Worm (Caenorhabditis elegans) whole organism, mixed stage, embryonic: Measurements from ENCODE around the gene gei-18.

Experiments
- M03D4.4 ChIP-seq: sonication (generic microtip); optimal IDR thresholded peaks from 2 replicates; lab custom pipeline; 2017; ENCODE audit warnings: mild to moderate bottlenecking, missing genetic modification characterization, missing compliant biosample characterization
- ceh-39 ChIP-seq: fragments of 150-350 bp; optimal IDR thresholded peaks from 2 replicates; lab custom pipeline; 2014; ENCODE audit warnings: missing biosample characterization, missing genetic modification characterization
- ceh-43 ChIP-seq: fragments of 200-800 bp; sonication (Bioruptor generic); optimal IDR thresholded peaks from 2 replicates; lab custom pipeline; 2018; ENCODE audit warnings: mild to moderate bottlenecking, missing genetic modification characterization, moderate library complexity, missing compliant biosample characterization
- ces-1 ChIP-seq: fragments of 150-350 bp; optimal IDR thresholded peaks from 2 replicates; lab custom pipeline; 2014; ENCODE audit warnings: missing biosample characterization, missing genetic modification reagents, missing genetic modification characterization
- cnd-1 ChIP-seq: fragments of 200-800 bp; sonication (Bioruptor generic); optimal IDR thresholded peaks from 2 replicates; lab custom pipeline; 2018; ENCODE audit warnings: mild to moderate bottlenecking, missing genetic modification characterization, missing compliant biosample characterization
- drap-1 ChIP-seq: fragments of 200-800 bp; sonication (Bioruptor generic); optimal IDR thresholded peaks from 3 replicates; lab custom pipeline; 2018; ENCODE audit warnings: mild to moderate bottlenecking, missing genetic modification characterization, missing compliant biosample characterization
- elt-1 ChIP-seq: sonication (generic microtip); optimal IDR thresholded peaks from 2 replicates; lab custom pipeline; 2017; ENCODE audit warnings: missing genetic modification characterization, mild to moderate bottlenecking, missing compliant biosample characterization, antibody characterized with exemption, moderate library complexity, borderline replicate concordance; ENCODE audit not compliant: insufficient read depth
- elt-3 ChIP-seq: fragments of 150-350 bp; optimal IDR thresholded peaks from 2 replicates; lab custom pipeline; 2014; ENCODE audit warnings: missing biosample characterization, missing genetic modification characterization
- flh-1 ChIP-seq: fragments of 200-800 bp; sonication (Bioruptor generic); optimal IDR thresholded peaks from 2 replicates; lab custom pipeline; 2018; ENCODE audit warnings: mild to moderate bottlenecking, missing genetic modification characterization, moderate library complexity, missing compliant biosample characterization
- ham-2 ChIP-seq: fragments of 200-800 bp; sonication (Bioruptor generic); optimal IDR thresholded peaks from 2 replicates; lab custom pipeline; 2018; ENCODE audit warnings: mild to moderate bottlenecking, missing genetic modification characterization, missing compliant biosample characterization
- hlh-1 ChIP-seq: fragments of 150-350 bp; optimal IDR thresholded peaks from 2 replicates; lab custom pipeline; 2014; ENCODE audit warnings: missing biosample characterization, missing genetic modification reagents, missing genetic modification characterization
- lin-13 ChIP-seq: fragments of 150-350 bp; optimal IDR thresholded peaks from 2 replicates; lab custom pipeline; 2014; ENCODE audit warnings: missing biosample characterization, missing genetic modification characterization
- lin-32 ChIP-seq: fragments of 200-800 bp; sonication (Bioruptor generic); optimal IDR thresholded peaks from 2 replicates; lab custom pipeline; 2018; ENCODE audit warnings: mild to moderate bottlenecking, missing genetic modification characterization, missing compliant biosample characterization
- lsy-2 ChIP-seq: fragments of 150-350 bp; optimal IDR thresholded peaks from 2 replicates; lab custom pipeline; 2014; ENCODE audit warnings: missing biosample characterization, missing genetic modification characterization
- mab-5 ChIP-seq: fragments of 150-350 bp; optimal IDR thresholded peaks from 2 replicates; lab custom pipeline; 2014; ENCODE audit warnings: missing biosample characterization, missing genetic modification characterization
- mep-1 ChIP-seq: fragments of 150-350 bp; optimal IDR thresholded peaks from 2 replicates; lab custom pipeline; 2017; ENCODE audit warnings: missing biosample characterization, missing genetic modification reagents, missing genetic modification characterization, inconsistent platforms
- mls-2 ChIP-seq: sonication (generic microtip); optimal IDR thresholded peaks from 2 replicates; lab custom pipeline; 2016; ENCODE audit warnings: mild to moderate bottlenecking, missing genetic modification characterization, moderate library complexity, missing compliant biosample characterization
- nhr-12 ChIP-seq: fragments of 150-350 bp; optimal IDR thresholded peaks from 2 replicates; lab custom pipeline; 2014; ENCODE audit warnings: missing biosample characterization, missing genetic modification characterization
- nhr-2 ChIP-seq: fragments of 150-350 bp; optimal IDR thresholded peaks from 2 replicates; lab custom pipeline; 2014; ENCODE audit warnings: missing biosample characterization, missing genetic modification characterization
- nhr-237 ChIP-seq: fragments of 150-350 bp; optimal IDR thresholded peaks from 2 replicates; lab custom pipeline; 2014; ENCODE audit warnings: missing biosample characterization, missing genetic modification characterization
- nhr-28 ChIP-seq: fragments of 150-350 bp; optimal IDR thresholded peaks from 2 replicates; lab custom pipeline; 2014; ENCODE audit warnings: missing biosample characterization, missing genetic modification characterization
- sem-2 ChIP-seq: fragments of 200-800 bp; sonication (Bioruptor generic); optimal IDR thresholded peaks from 2 replicates; lab custom pipeline; 2018; ENCODE audit warnings: mild to moderate bottlenecking, missing genetic modification characterization, missing compliant biosample characterization
- snpc-4 ChIP-seq: fragments of 150-350 bp; optimal IDR thresholded peaks from 2 replicates; lab custom pipeline; 2014; ENCODE audit warnings: missing biosample characterization, missing genetic modification characterization
- sptf-1 ChIP-seq: sonication (generic microtip); optimal IDR thresholded peaks from 2 replicates; lab custom pipeline; 2017; ENCODE audit warnings: mild to moderate bottlenecking, missing genetic modification characterization, moderate library complexity, missing compliant biosample characterization
- tbx-8 ChIP-seq: fragments of 200-800 bp; sonication (Bioruptor generic); optimal IDR thresholded peaks from 2 replicates; lab custom pipeline; 2018; ENCODE audit warnings: mild to moderate bottlenecking, missing genetic modification characterization, moderate library complexity, missing compliant biosample characterization
- unc-120 ChIP-seq: sonication (generic microtip); optimal IDR thresholded peaks from 2 replicates; lab custom pipeline; 2017; ENCODE audit warnings: missing genetic modification characterization, missing compliant biosample characterization; ENCODE audit not compliant: poor library complexity, severe bottlenecking
- unc-39 ChIP-seq: fragments of 150-350 bp; optimal IDR thresholded peaks from 2 replicates; lab custom pipeline; 2014; ENCODE audit warnings: missing biosample characterization, missing genetic modification characterization
- unc-62 ChIP-seq: fragments of 150-350 bp; optimal IDR thresholded peaks from 2 replicates; lab custom pipeline; 2014; ENCODE audit warnings: missing biosample characterization, missing genetic modification reagents, missing genetic modification characterization
- zip-8 ChIP-seq: fragments of 150-350 bp; optimal IDR thresholded peaks from 2 replicates; lab custom pipeline; 2014; ENCODE audit warnings: missing biosample characterization, missing genetic modification characterization

gei-18 gene

ce11 chrIV:14008709-14009108 lies 26.4 kb upstream of the gei-18 start:
- no peak for TF ChIP-seq nhr-2 (tag; lab: Kevin White, UChicago)
- no peak for TF ChIP-seq unc-39 (tag; lab: Kevin White, UChicago)

- TF ChIP-seq ces-1 (GFP tag; lab: Kevin White, UChicago) (peak; percentile 15), unc-120 (tag; lab: Kevin White, UChicago) (no peak)
These were observed 19.5 kb upstream of the gei-18 start for ce11 chrIV:14001782-14002181.

ce11 chrIV:13989875-13990274 lies 7.5 kb upstream of the gei-18 start:
- no peak for TF ChIP-seq zip-8 (tag; lab: Kevin White, UChicago)
- no peak for TF ChIP-seq tbx-8 (GFP tag; lab: Kevin White, UChicago)
- no peak for TF ChIP-seq snpc-4 (tag; lab: Kevin White, UChicago)
- TF ChIP-seq unc-62: no peak
- no peak for TF ChIP-seq lsy-2 (tag; lab: Kevin White, UChicago)
- no peak for TF ChIP-seq hlh-1 (tag; lab: Kevin White, UChicago)
- TF ChIP-seq nhr-12 (tag; lab: Kevin White, UChicago): no peak
- no peak for TF ChIP-seq M03D4.4
- TF ChIP-seq unc-120 (tag; lab: Kevin White, UChicago): no peak

ce11 chrIV:13988781-13989180 lies 6.5 kb upstream of the gei-18 start, which contains the start of gene egl-23:
Gene egl-23, plus strand, starts transcription at chrIV:13989081.
- no peak for TF ChIP-seq unc-62
- TF ChIP-seq mab-5 (tag; lab: Kevin White, UChicago): no peak
- no peak for TF ChIP-seq tbx-8 (GFP tag; lab: Kevin White, UChicago)
- TF ChIP-seq mep-1 (tag; lab: Kevin White, UChicago): no peak
- no peak for TF ChIP-seq nhr-2 (tag; lab: Kevin White, UChicago)
- no peak for TF ChIP-seq mls-2 (tag; lab: Kevin White, UChicago)
- no peak for TF ChIP-seq lsy-2 (tag; lab: Kevin White, UChicago)
- TF ChIP-seq lin-32 (GFP tag; lab: Kevin White, UChicago): no peak
- TF ChIP-seq drap-1 (GFP tag; lab: Kevin White, UChicago): no peak
- no peak for TF ChIP-seq sem-2 (GFP tag; lab: Kevin White, UChicago)
- no peak for TF ChIP-seq nhr-28 (tag; lab: Kevin White, UChicago)
- TF ChIP-seq elt-1 (tag; lab: Kevin White, UChicago): no peak
- no peak for TF ChIP-seq flh-1
- no peak for TF ChIP-seq elt-3 (tag; lab: Kevin White, UChicago)
- TF ChIP-seq unc-120 (tag; lab: Kevin White, UChicago): no peak
- no peak for TF ChIP-seq snpc-4 (tag; lab: Kevin White, UChicago)
- TF ChIP-seq zip-8 (tag; lab: Kevin White, UChicago): no peak
- TF ChIP-seq, all 35 proteins: peak for 0

- no peak for TF ChIP-seq ces-1 (GFP tag; lab: Kevin White, UChicago)
- TF ChIP-seq nhr-28 (tag; lab: Kevin White, UChicago): no peak
- no peak for TF ChIP-seq zip-8 (tag; lab: Kevin White, UChicago)
- TF ChIP-seq ham-2 (GFP tag; lab: Kevin White, UChicago): no peak
- no peak for TF ChIP-seq tbx-8 (GFP tag; lab: Kevin White, UChicago)
- TF ChIP-seq nhr-237 (tag; lab: Kevin White, UChicago): no peak
- TF ChIP-seq unc-62: no peak
- TF ChIP-seq M03D4.4: no peak
These were observed 3.4 kb upstream of the gei-18 start, which contains the start of gene tor-1 for ce11 chrIV:13985705-13986104. Gene tor-1, minus strand, starts transcription at chrIV:13985805.

- no peak for TF ChIP-seq ceh-43 (GFP tag; lab: Kevin White, UChicago)
- no peak for TF ChIP-seq zip-8 (tag; lab: Kevin White, UChicago)
- no peak for TF ChIP-seq ceh-39
- TF ChIP-seq mls-2 (tag; lab: Kevin White, UChicago): no peak
- TF ChIP-seq flh-1: no peak
- no peak for TF ChIP-seq drap-1 (GFP tag; lab: Kevin White, UChicago)
- TF ChIP-seq lin-13: no peak
- no peak for TF ChIP-seq sptf-1 (tag; lab: Kevin White, UChicago)
- TF ChIP-seq nhr-237 (tag; lab: Kevin White, UChicago): no peak
- TF ChIP-seq mab-5 (tag; lab: Kevin White, UChicago): no peak
- TF ChIP-seq hlh-1 (tag; lab: Kevin White, UChicago): no peak
- no peak for TF ChIP-seq ham-2 (GFP tag; lab: Kevin White, UChicago)
- no peak for TF ChIP-seq cnd-1 (tag; lab: Kevin White, UChicago)
- no peak for TF ChIP-seq unc-120 (tag; lab: Kevin White, UChicago)
- no peak for TF ChIP-seq elt-3 (tag; lab: Kevin White, UChicago)
- TF ChIP-seq sem-2 (GFP tag; lab: Kevin White, UChicago): no peak
- TF ChIP-seq ces-1 (GFP tag; lab: Kevin White, UChicago): no peak
- TF ChIP-seq nhr-12 (tag; lab: Kevin White, UChicago): no peak
These were observed 1.7 kb upstream of the gei-18 start, which contains the start of gene tor-2 for ce11 chrIV:13984041-13984440. Gene tor-2, minus strand, starts transcription at chrIV:13984141.
